Worm (Caenorhabditis elegans): Measurements from ENCODE around the gene eif-3.G.

DNA sequence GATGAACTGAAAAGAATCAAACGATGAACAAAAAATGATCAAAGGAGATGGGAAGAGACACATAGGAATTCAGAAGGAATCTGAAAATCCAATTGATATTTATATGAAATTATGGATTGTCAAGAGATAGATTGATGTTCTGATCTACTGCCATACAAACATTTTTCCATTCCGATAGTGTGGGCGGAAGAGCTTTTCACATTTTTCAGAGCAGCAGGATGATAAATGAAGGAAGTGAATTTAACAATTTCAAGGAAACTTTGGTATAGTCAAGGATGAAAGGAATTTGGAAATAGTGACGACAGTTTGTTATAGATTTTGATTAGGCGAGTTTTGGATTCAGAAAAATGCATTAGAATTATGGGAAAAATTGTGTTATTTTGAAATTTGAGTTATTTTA lies 37.3 kb upstream of the eif-3.G start, which contains the start of gene ubc-24:
- TF ChIP-seq ceh-83 (GFP tag; optimal IDR thresholded peaks at IDR 0.05) (no peak), tbx-8 (GFP tag; optimal IDR thresholded peaks at IDR 0.05) (no peak), lsy-2 (tag; optimal IDR thresholded peaks at IDR 0.05) (no peak), ceh-39 (tag; optimal IDR thresholded peaks at IDR 0.05) (no peak), blmp-1 (tag; optimal IDR thresholded peaks at IDR 0.05) (no peak), zip-8 (tag; optimal IDR thresholded peaks at IDR 0.05) (no peak)

Data from whole organism, mixed stage, embryonic.